Worm (Caenorhabditis elegans): ENCODE results near the gene rom-1.

Gene rom-1

ce11 chrIII:4917960-4918712, 11.1 kb downstream of the rom-1 start, which contains the start of gene rpb-8:
TSS of gene rpb-8 (minus strand) at chrIII:4918008.
- TF ChIP-seq ama-1 (optimal IDR thresholded peaks at IDR 0.05) (peak; percentile 38), unc-39 (tag; optimal IDR thresholded peaks at IDR 0.05) (no peak), zag-1 (tag; optimal IDR thresholded peaks at IDR 0.05) (no peak), nfya-1 (tag; optimal IDR thresholded peaks at IDR 0.05; ENCODE audit: insufficient read depth) (peak; percentile 72), elt-2 (tag; optimal IDR thresholded peaks at IDR 0.05) (peak; percentile 3), nhr-12 (tag; optimal IDR thresholded peaks at IDR 0.05) (no peak), sea-2 (GFP tag; optimal IDR thresholded peaks at IDR 0.05) (no peak), pha-4 (tag; optimal IDR thresholded peaks at IDR 0.05) (peak; percentile 71), snpc-4 (tag; optimal IDR thresholded peaks at IDR 0.05) (peak; percentile 37), tbx-2 (tag; optimal IDR thresholded peaks at IDR 0.05) (no peak), fkh-10 (GFP tag; optimal IDR thresholded peaks at IDR 0.05) (no peak), lin-39 (tag; optimal IDR thresholded peaks at IDR 0.05) (peak; percentile 61), nhr-237 (tag; optimal IDR thresholded peaks at IDR 0.05) (no peak), lin-15B (tag; optimal IDR thresholded peaks at IDR 0.05) (peak; percentile 71), nhr-25 (tag; optimal IDR thresholded peaks at IDR 0.05) (peak; percentile 8), egl-5 (tag; optimal IDR thresholded peaks at IDR 0.05) (peak; percentile 57), nhr-23 (tag; optimal IDR thresholded peaks at IDR 0.05) (peak; percentile 66)

DNA sequence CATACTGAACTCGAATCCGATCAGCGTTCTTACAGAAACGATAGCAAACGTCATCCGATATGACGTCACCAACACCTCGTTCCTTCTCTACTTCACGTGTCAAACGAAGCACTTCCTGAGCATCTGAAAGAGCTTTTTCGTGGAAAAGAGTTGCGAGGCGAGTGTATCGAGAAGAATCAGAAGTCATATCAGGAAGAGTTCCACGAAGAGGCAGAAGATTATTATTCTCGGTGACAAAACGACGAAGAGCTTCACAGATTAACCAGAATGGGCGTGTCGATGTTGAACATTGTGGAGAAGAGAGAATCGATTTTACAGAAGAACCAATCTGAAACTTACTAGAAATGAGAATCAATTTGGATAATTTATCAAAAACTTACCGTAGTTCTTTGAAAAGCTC, 11.9 kb downstream of the rom-1 start:
- TF ChIP-seq elt-1 (tag; optimal IDR thresholded peaks at IDR 0.05), result no peak
- TF ChIP-seq sea-2 (GFP tag; optimal IDR thresholded peaks at IDR 0.05), result no peak
- TF ChIP-seq lsy-12 (tag; optimal IDR thresholded peaks at IDR 0.05), result no peak
- no peak for TF ChIP-seq ztf-4 (tag; optimal IDR thresholded peaks at IDR 0.05)

- no peak for TF ChIP-seq sea-2 (GFP tag; optimal IDR thresholded peaks at IDR 0.05)
- no peak for TF ChIP-seq tbx-2 (tag; optimal IDR thresholded peaks at IDR 0.05)
- no peak for TF ChIP-seq jun-1 (tag; optimal IDR thresholded peaks at IDR 0.05)
- TF ChIP-seq nfya-1 (tag; optimal IDR thresholded peaks at IDR 0.05; ENCODE audit: insufficient read depth), result no peak
- TF ChIP-seq nhr-43 (tag; optimal IDR thresholded peaks at IDR 0.05; ENCODE audit: poor library complexity, severe bottlenecking), result no peak
- TF ChIP-seq nhr-25 (tag; optimal IDR thresholded peaks at IDR 0.05), result no peak
- no peak for TF ChIP-seq ztf-4 (tag; optimal IDR thresholded peaks at IDR 0.05)
- TF ChIP-seq ceh-16 (tag; optimal IDR thresholded peaks at IDR 0.05), result no peak
- no peak for TF ChIP-seq fos-1 (tag; optimal IDR thresholded peaks at IDR 0.05)
- no peak for TF ChIP-seq unc-62 (GFP tag; optimal IDR thresholded peaks at IDR 0.05)
- no peak for TF ChIP-seq pha-4 (tag; optimal IDR thresholded peaks at IDR 0.05)
- TF ChIP-seq nhr-67 (tag; optimal IDR thresholded peaks at IDR 0.05), result no peak
- TF ChIP-seq eor-1 (tag; optimal IDR thresholded peaks at IDR 0.05), result no peak
- no peak for TF ChIP-seq fkh-2 (tag; optimal IDR thresholded peaks at IDR 0.05)
- TF ChIP-seq hmg-11 (tag; optimal IDR thresholded peaks at IDR 0.05), result no peak
- TF ChIP-seq nhr-77 (tag; optimal IDR thresholded peaks at IDR 0.05), result no peak
- TF ChIP-seq ceh-82 (tag; optimal IDR thresholded peaks at IDR 0.05), result no peak
- no peak for TF ChIP-seq elt-2 (tag; optimal IDR thresholded peaks at IDR 0.05)
- TF ChIP-seq nhr-12 (tag; optimal IDR thresholded peaks at IDR 0.05), result no peak
These were observed 13.2 kb downstream of the rom-1 start, which contains the start of gene ula-1 for ce11 chrIII:4920221-4920620. TSS of gene ula-1 (minus strand) at chrIII:4920321.

- TF ChIP-seq nfya-1 (tag; optimal IDR thresholded peaks at IDR 0.05; ENCODE audit: insufficient read depth) (peak; percentile 28), lin-39 (tag; optimal IDR thresholded peaks at IDR 0.05) (peak; percentile 6), nhr-43 (tag; optimal IDR thresholded peaks at IDR 0.05; ENCODE audit: poor library complexity, severe bottlenecking) (peak; percentile 71)
These were observed 15.0 kb downstream of the rom-1 start, which contains the start of gene mmab-1 for ce11 chrIII:4922020-4922419. TSS of gene mmab-1 (minus strand) at chrIII:4922114.

- TF ChIP-seq mdl-1 (tag; optimal IDR thresholded peaks at IDR 0.05), result no peak
- no peak for TF ChIP-seq nfya-1 (tag; optimal IDR thresholded peaks at IDR 0.05; ENCODE audit: insufficient read depth)
- TF ChIP-seq nhr-23 (tag; optimal IDR thresholded peaks at IDR 0.05), result no peak
- no peak for TF ChIP-seq ama-1 (optimal IDR thresholded peaks at IDR 0.05)
- no peak for TF ChIP-seq pha-4 (tag; optimal IDR thresholded peaks at IDR 0.05)
- no peak for TF ChIP-seq fkh-2 (tag; optimal IDR thresholded peaks at IDR 0.05)
- TF ChIP-seq egl-5 (tag; optimal IDR thresholded peaks at IDR 0.05), result no peak
- TF ChIP-seq zag-1 (tag; optimal IDR thresholded peaks at IDR 0.05), result no peak
- no peak for TF ChIP-seq aly-2 (tag; optimal IDR thresholded peaks at IDR 0.05)
- TF ChIP-seq eor-1 (tag; optimal IDR thresholded peaks at IDR 0.05), result no peak
- TF ChIP-seq lsy-12 (tag; optimal IDR thresholded peaks at IDR 0.05), result no peak
- TF ChIP-seq daf-12 (tag; optimal IDR thresholded peaks at IDR 0.05), result no peak
- TF ChIP-seq R02D3.7 (tag; optimal IDR thresholded peaks at IDR 0.05), result no peak
- no peak for TF ChIP-seq ceh-82 (tag; optimal IDR thresholded peaks at IDR 0.05)
- no peak for TF ChIP-seq fkh-10 (GFP tag; optimal IDR thresholded peaks at IDR 0.05)
- TF ChIP-seq nhr-43 (tag; optimal IDR thresholded peaks at IDR 0.05; ENCODE audit: poor library complexity, severe bottlenecking), result no peak
- TF ChIP-seq tbx-2 (tag; optimal IDR thresholded peaks at IDR 0.05), result no peak
- TF ChIP-seq lin-39 (tag; optimal IDR thresholded peaks at IDR 0.05), result no peak
- TF ChIP-seq nhr-28 (tag; optimal IDR thresholded peaks at IDR 0.05), result no peak
- no peak for TF ChIP-seq nhr-67 (tag; optimal IDR thresholded peaks at IDR 0.05)
These were observed 17.1 kb downstream of the rom-1 start for ce11 chrIII:4924134-4924533.

All from whole organism, L3 larva.